Worm (Caenorhabditis elegans): ENCODE data around the gene cyn-11.

- TF ChIP-seq egl-27 (tag; optimal IDR thresholded peaks at IDR 0.05) = no peak
- TF ChIP-seq ztf-4 (tag; optimal IDR thresholded peaks at IDR 0.05) = no peak
- TF ChIP-seq sup-37 (GFP tag; optimal IDR thresholded peaks at IDR 0.05) = no peak
- no peak for TF ChIP-seq lin-13 (GFP tag; optimal IDR thresholded peaks at IDR 0.05)
- TF ChIP-seq nhr-237 (tag; optimal IDR thresholded peaks at IDR 0.05) = no peak
- TF ChIP-seq C34B4.2 (tag; optimal IDR thresholded peaks at IDR 0.05) = no peak
- no peak for TF ChIP-seq isw-1 (GFP tag; IDR thresholded peaks at IDR 0.05)
- TF ChIP-seq ztf-11 (tag; optimal IDR thresholded peaks at IDR 0.05) = no peak
- no peak for TF ChIP-seq nhr-76 (tag; optimal IDR thresholded peaks at IDR 0.05)
These were observed 12.4 kb downstream of the cyn-11 start, which contains the start of gene ceh-7 for ce11 chrII:8703729-8704128.
